Fruit fly (Drosophila melanogaster): ENCODE results near the gene Vha100-4.

Vha100-4 gene

DNA sequence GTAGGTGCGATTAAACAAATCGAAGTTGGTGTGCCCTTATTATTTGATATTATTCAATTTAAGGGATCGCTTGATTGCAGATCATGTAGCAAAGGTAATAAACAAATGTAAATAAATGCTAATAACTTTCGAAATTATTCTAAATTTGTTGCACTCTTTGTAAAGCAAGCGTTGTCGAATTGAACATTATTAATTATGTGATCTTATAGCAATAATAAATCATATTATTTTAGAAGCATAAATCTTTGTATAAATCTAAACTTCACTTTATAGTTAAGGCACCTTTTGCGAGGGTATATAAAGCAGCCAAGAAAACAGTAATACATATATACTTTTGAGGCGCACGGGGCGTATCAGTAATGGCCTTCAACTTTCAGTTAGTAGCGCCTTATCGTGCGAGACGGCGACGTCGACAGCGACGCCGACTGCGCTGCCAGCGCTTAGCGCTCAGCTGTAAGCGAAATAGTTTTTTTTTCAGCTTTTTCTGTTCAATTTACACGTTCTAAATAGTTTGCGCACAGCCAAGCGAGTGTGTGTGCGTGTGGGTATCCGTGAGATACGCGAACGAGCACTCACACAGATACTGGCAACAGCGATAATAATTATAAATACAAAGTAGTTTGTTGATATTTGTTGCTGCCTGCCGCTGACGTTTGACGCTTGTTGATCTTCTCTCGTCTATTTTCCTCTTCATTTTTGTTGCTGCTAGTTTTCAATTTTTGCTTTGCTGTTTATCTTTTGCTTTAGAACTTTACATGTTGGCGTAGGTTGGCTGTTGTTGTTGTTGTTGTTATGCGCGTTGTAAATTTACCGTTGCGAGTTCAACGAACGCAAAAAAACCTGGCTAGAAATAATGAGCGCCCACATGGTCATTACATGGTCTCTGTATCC is 49.5 kb upstream of the Vha100-4 start (continued):
- TF ChIP-seq CG1792 (GFP tag; optimal IDR thresholded peaks at IDR 0.05) (peak; percentile 39), CG8944 (GFP tag; optimal IDR thresholded peaks at IDR 0.05) (no peak), mam (GFP tag; optimal IDR thresholded peaks at IDR 0.05) (peak; percentile 23), cad (GFP tag; optimal IDR thresholded peaks at IDR 0.05) (no peak), CG15011 (GFP tag; optimal IDR thresholded peaks at IDR 0.05) (peak; percentile 29), zfh1 (GFP tag; IDR thresholded peaks at IDR 0.05) (no peak), unc-4 (GFP tag; IDR thresholded peaks at IDR 0.05; ENCODE audit: partially characterized antibody) (no peak), lmd (GFP tag; IDR thresholded peaks at IDR 0.05) (no peak; the same call in 1 of the 2 replicates), tna (GFP tag; IDR thresholded peaks at IDR 0.05; ENCODE audit: partially characterized antibody) (no peak), Ssrp (tag; optimal IDR thresholded peaks at IDR 0.05) (no peak), tup (GFP tag; optimal IDR thresholded peaks at IDR 0.05) (no peak), Poxn (GFP tag; IDR thresholded peaks at IDR 0.05) (no peak), MTF-1 (GFP tag; optimal IDR thresholded peaks at IDR 0.05; ENCODE audit: borderline replicate concordance) (peak; percentile 62), Bgb (GFP tag; IDR thresholded peaks at IDR 0.05; ENCODE audit: partially characterized antibody) (no peak), ATbp (GFP tag; optimal IDR thresholded peaks at IDR 0.05) (peak; percentile 79), nerfin-1 (tag; optimal IDR thresholded peaks at IDR 0.05) (no peak), vnd (GFP tag; IDR thresholded peaks at IDR 0.05; ENCODE audit: partially characterized antibody) (no peak), Gug (GFP tag; IDR thresholded peaks at IDR 0.05) (no peak), Rfx (GFP tag; IDR thresholded peaks at IDR 0.05) (peak; percentile 61), croc (GFP tag; conservative IDR thresholded peaks at IDR 0.05) (no peak), zen2 (GFP tag; IDR thresholded peaks at IDR 0.05; ENCODE audit: partially characterized antibody) (no peak), CG10431 (GFP tag; optimal IDR thresholded peaks at IDR 0.05) (peak; percentile 63), Atf3 (GFP tag; optimal IDR thresholded peaks at IDR 0.05) (no peak), pb (GFP tag; optimal IDR thresholded peaks at IDR 0.05) (no peak), Sin3A (optimal IDR thresholded peaks at IDR 0.05) (no peak), wor (GFP tag; IDR thresholded peaks at IDR 0.05) (no peak), CG4707 (GFP tag; optimal IDR thresholded peaks at IDR 0.05) (peak; percentile 33), Lpt (GFP tag; optimal IDR thresholded peaks at IDR 0.05) (no peak), HmgD (GFP tag; optimal IDR thresholded peaks at IDR 0.05) (no peak), B-H2 (GFP tag; optimal IDR thresholded peaks at IDR 0.05) (peak; percentile 70), Nf-YC (tag; optimal IDR thresholded peaks at IDR 0.05) (no peak), CG3163 (GFP tag; optimal IDR thresholded peaks at IDR 0.05) (peak; percentile 47), CG30431 (GFP tag; optimal IDR thresholded peaks at IDR 0.05) (peak; percentile 1), disco-r (GFP tag; optimal IDR thresholded peaks at IDR 0.05) (no peak), Bteb2 (GFP tag; optimal IDR thresholded peaks at IDR 0.05) (peak; percentile 35), CG8924 (tag; optimal IDR thresholded peaks at IDR 0.05) (peak; percentile 38), chn (GFP tag; optimal IDR thresholded peaks at IDR 0.05) (no peak), B-H1 (GFP tag; IDR thresholded peaks at IDR 0.05) (no peak; the same call in 2 of the 3 replicates), exex (tag; optimal IDR thresholded peaks at IDR 0.05) (peak; percentile 64), CG11456 (GFP tag; IDR thresholded peaks at IDR 0.05) (no peak), fd102C (GFP tag; optimal IDR thresholded peaks at IDR 0.05) (no peak), bcd (GFP tag; optimal IDR thresholded peaks at IDR 0.05) (peak; percentile 5), CG4424 (GFP tag; optimal IDR thresholded peaks at IDR 0.05) (no peak), Ets65A (GFP tag) (no peak), fd3F (GFP tag; optimal IDR thresholded peaks at IDR 0.05) (peak; percentile 69), sr (GFP tag; IDR thresholded peaks at IDR 0.05) (peak; percentile 79), emc (GFP tag; optimal IDR thresholded peaks at IDR 0.05) (peak; percentile 5), Pdp1 (GFP tag; optimal IDR thresholded peaks at IDR 0.05) (peak in 1 of 2 experiments; percentile 57), danr (GFP tag; IDR thresholded peaks at IDR 0.05) (no peak), yki (optimal IDR thresholded peaks at IDR 0.05) (no peak)

Measured in whole organism, embryonic.